Worm (Caenorhabditis elegans): ENCODE data around the gene cyp-25A2.

Gene cyp-25A2

ce11 chrIII:3873424-3873823 is 38.4 kb downstream of the cyp-25A2 start:
- peak; percentile 83 for TF ChIP-seq pha-4 (tag; optimal IDR thresholded peaks at IDR 0.05)
- peak; percentile 39 for TF ChIP-seq nhr-25 (tag; optimal IDR thresholded peaks at IDR 0.05)
- peak; percentile 52 for TF ChIP-seq elt-2 (tag; optimal IDR thresholded peaks at IDR 0.05)
- no peak for TF ChIP-seq unc-62 (GFP tag; optimal IDR thresholded peaks at IDR 0.05)
- TF ChIP-seq daf-12 (tag; optimal IDR thresholded peaks at IDR 0.05) = no peak
- TF ChIP-seq unc-39 (tag; optimal IDR thresholded peaks at IDR 0.05) = no peak
- peak; percentile 25 for TF ChIP-seq pqm-1 (tag; optimal IDR thresholded peaks at IDR 0.05)
- TF ChIP-seq ceh-82 (tag; optimal IDR thresholded peaks at IDR 0.05) = no peak

- TF ChIP-seq nhr-76 (tag; optimal IDR thresholded peaks at IDR 0.05) = no peak
- no peak for TF ChIP-seq nhr-77 (tag; optimal IDR thresholded peaks at IDR 0.05)
- TF ChIP-seq nhr-25 (tag; optimal IDR thresholded peaks at IDR 0.05) = peak; percentile 69
- TF ChIP-seq ceh-16 (tag; optimal IDR thresholded peaks at IDR 0.05) = no peak
Observed at ce11 chrIII:3874492-3874891, 39.5 kb downstream of the cyp-25A2 start.

- TF ChIP-seq pha-4 (tag; optimal IDR thresholded peaks at IDR 0.05) (peak; percentile 34), nhr-11 (tag; optimal IDR thresholded peaks at IDR 0.05) (no peak), elt-2 (tag; optimal IDR thresholded peaks at IDR 0.05) (peak; percentile 45)
Observed at ce11 chrIII:3874895-3875294, 39.9 kb downstream of the cyp-25A2 start.

ce11 chrIII:3875608-3876007 is 40.6 kb downstream of the cyp-25A2 start:
- TF ChIP-seq nhr-43 (tag; optimal IDR thresholded peaks at IDR 0.05; ENCODE audit: poor library complexity, severe bottlenecking) (peak; percentile 53), mdl-1 (tag; optimal IDR thresholded peaks at IDR 0.05) (no peak), nhr-76 (tag; optimal IDR thresholded peaks at IDR 0.05) (no peak), ceh-9 (tag; optimal IDR thresholded peaks at IDR 0.05) (no peak), nhr-25 (tag; optimal IDR thresholded peaks at IDR 0.05) (peak; percentile 69), fkh-2 (tag; optimal IDR thresholded peaks at IDR 0.05) (no peak), nfya-1 (tag; optimal IDR thresholded peaks at IDR 0.05; ENCODE audit: insufficient read depth) (no peak), nhr-23 (tag; optimal IDR thresholded peaks at IDR 0.05) (peak; percentile 43), ceh-28 (tag; optimal IDR thresholded peaks at IDR 0.05) (no peak), daf-12 (tag; optimal IDR thresholded peaks at IDR 0.05) (no peak), egl-5 (tag; optimal IDR thresholded peaks at IDR 0.05) (peak; percentile 56), aly-2 (tag; optimal IDR thresholded peaks at IDR 0.05) (no peak), pha-4 (tag; optimal IDR thresholded peaks at IDR 0.05) (peak; percentile 55), mml-1 (tag; optimal IDR thresholded peaks at IDR 0.05) (no peak), elt-2 (tag; optimal IDR thresholded peaks at IDR 0.05) (peak; percentile 58), fos-1 (tag; optimal IDR thresholded peaks at IDR 0.05) (no peak)

- TF ChIP-seq elt-2 (tag; optimal IDR thresholded peaks at IDR 0.05) (peak; percentile 61), ama-1 (optimal IDR thresholded peaks at IDR 0.05) (no peak), nhr-25 (tag; optimal IDR thresholded peaks at IDR 0.05) (peak; percentile 47), nhr-23 (tag; optimal IDR thresholded peaks at IDR 0.05) (no peak), pha-4 (tag; optimal IDR thresholded peaks at IDR 0.05) (no peak), pqm-1 (tag; optimal IDR thresholded peaks at IDR 0.05) (peak; percentile 60), nhr-12 (tag; optimal IDR thresholded peaks at IDR 0.05) (no peak)
Observed at ce11 chrIII:3876197-3876897, 41.3 kb downstream of the cyp-25A2 start.

- TF ChIP-seq tbx-2 (tag; optimal IDR thresholded peaks at IDR 0.05) (no peak), zag-1 (tag; optimal IDR thresholded peaks at IDR 0.05) (no peak), pha-4 (tag; optimal IDR thresholded peaks at IDR 0.05) (peak; percentile 26), elt-3 (tag; optimal IDR thresholded peaks at IDR 0.05) (no peak), unc-39 (tag; optimal IDR thresholded peaks at IDR 0.05) (no peak)
Observed at ce11 chrIII:3878986-3879756, 44.1 kb downstream of the cyp-25A2 start.
